Worm (Caenorhabditis elegans): ENCODE measurements around the gene rgs-6.

rgs-6 gene

DNA sequence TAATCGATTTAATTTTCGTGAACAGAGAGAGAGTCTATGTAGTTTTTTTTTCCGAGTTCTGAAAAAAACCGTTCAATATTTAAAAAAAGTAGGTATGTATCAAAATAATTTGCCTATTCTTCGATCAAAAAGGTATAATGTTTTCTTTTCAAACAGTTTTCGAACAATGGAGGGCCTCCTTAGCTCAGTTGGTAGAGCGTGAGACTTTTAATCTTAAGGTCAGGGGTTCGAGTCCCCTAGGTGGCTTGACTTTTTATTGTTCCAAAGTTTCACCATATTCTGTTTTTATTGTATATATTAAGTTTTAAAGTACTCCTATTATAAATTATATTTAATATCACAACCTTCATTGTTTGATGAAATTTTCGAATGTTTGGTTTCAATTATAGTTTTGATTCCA lies 20.1 kb downstream of the rgs-6 start (continued):
- TF ChIP-seq F52B5.7 (tag; optimal IDR thresholded peaks at IDR 0.05) = no peak
- peak; percentile 92 for TF ChIP-seq pbrm-1 (GFP tag; IDR thresholded peaks at IDR 0.05)
- no peak; the same call in 1 of the 2 replicates for TF ChIP-seq lir-1 (GFP tag; conservative IDR thresholded peaks at IDR 0.05)
- TF ChIP-seq madf-3 (GFP tag; IDR thresholded peaks at IDR 0.05) = peak; percentile 61; the same call in 1 of the 2 replicates
- no peak for TF ChIP-seq nhr-120 (GFP tag; IDR thresholded peaks at IDR 0.05)
- TF ChIP-seq bed-1 (GFP tag; IDR thresholded peaks at IDR 0.05) = no peak
- TF ChIP-seq cebp-2 (GFP tag; IDR thresholded peaks at IDR 0.05) = no peak
- TF ChIP-seq ceh-91 (GFP tag; IDR thresholded peaks at IDR 0.05) = no peak
- TF ChIP-seq B0019.2 (GFP tag; conservative IDR thresholded peaks at IDR 0.05) = no peak
- no peak for TF ChIP-seq sea-2 (GFP tag; IDR thresholded peaks at IDR 0.05)
- no peak for TF ChIP-seq pha-4 (tag; optimal IDR thresholded peaks at IDR 0.05)
- peak; percentile 80 for TF ChIP-seq ztf-18 (tag; optimal IDR thresholded peaks at IDR 0.05)
- no peak for TF ChIP-seq egl-18 (GFP tag; IDR thresholded peaks at IDR 0.05)
- 0 out of 2 replicates have a peak, but pooled peaks have one; percentile 18 for TF ChIP-seq aptf-3 (GFP tag; IDR thresholded peaks at IDR 0.05)
- no peak for TF ChIP-seq ztf-3 (GFP tag; optimal IDR thresholded peaks at IDR 0.05)
- peak; percentile 92 for TF ChIP-seq ztf-25 (GFP tag; IDR thresholded peaks at IDR 0.05)
- no peak for TF ChIP-seq K11D2.4 (GFP tag; IDR thresholded peaks at IDR 0.05)
- TF ChIP-seq lin-26 (GFP tag; IDR thresholded peaks at IDR 0.05) = peak; percentile 97
- no peak for TF ChIP-seq mel-28 (tag; optimal IDR thresholded peaks at IDR 0.05; ENCODE audit: borderline replicate concordance)
- no peak for TF ChIP-seq hlh-26 (GFP tag; conservative IDR thresholded peaks at IDR 0.05)
- TF ChIP-seq K12H6.12 (tag; optimal IDR thresholded peaks at IDR 0.05) = no peak
- 0 out of 2 replicates have a peak, but pooled peaks have one; percentile 67 for TF ChIP-seq ceh-58 (GFP tag; IDR thresholded peaks at IDR 0.05)
- peak; percentile 83 for TF ChIP-seq nhr-90 (tag; optimal IDR thresholded peaks at IDR 0.05)
- no peak for TF ChIP-seq F57C9.4 (tag; optimal IDR thresholded peaks at IDR 0.05)
- TF ChIP-seq tbp1 (GFP tag; optimal IDR thresholded peaks at IDR 0.05) = peak; percentile 89
- peak; percentile 71 for TF ChIP-seq mes-4 (tag; optimal IDR thresholded peaks at IDR 0.05)
- TF ChIP-seq F33H1.4 (GFP tag; IDR thresholded peaks at IDR 0.05) = no peak
- TF ChIP-seq tbx-9 (tag; optimal IDR thresholded peaks at IDR 0.05; ENCODE audit: borderline replicate concordance) = no peak
- 0 out of 2 replicates have a peak, but pooled peaks have one; percentile 41 for TF ChIP-seq Y53G8AR.9 (GFP tag; conservative IDR thresholded peaks at IDR 0.05)
- no peak for TF ChIP-seq somi-1 (GFP tag; optimal IDR thresholded peaks at IDR 0.05)
- no peak for TF ChIP-seq F39B2.1 (GFP tag; IDR thresholded peaks at IDR 0.05)
- TF ChIP-seq F10E7.11 (tag; optimal IDR thresholded peaks at IDR 0.05) = no peak
- peak; percentile 17 for TF ChIP-seq tlf-1 (GFP tag; optimal IDR thresholded peaks at IDR 0.05)
- peak; percentile 94 for TF ChIP-seq rpc-1 (optimal IDR thresholded peaks at IDR 0.05)
- TF ChIP-seq rpc-1 (tag; optimal IDR thresholded peaks at IDR 0.05) = peak; percentile 100
- TF ChIP-seq repo-1 (tag; optimal IDR thresholded peaks at IDR 0.05) = peak; percentile 48
- TF ChIP-seq chd-7 (tag; optimal IDR thresholded peaks at IDR 0.05) = peak; percentile 29
- no peak for TF ChIP-seq xnd-1 (tag; optimal IDR thresholded peaks at IDR 0.05)
- no peak for TF ChIP-seq unc-62 (GFP tag; optimal IDR thresholded peaks at IDR 0.05)
- TF ChIP-seq him-1 (tag; optimal IDR thresholded peaks at IDR 0.05) = peak; percentile 97
- TF ChIP-seq attf-6 (GFP tag; IDR thresholded peaks at IDR 0.05) = peak; percentile 78; the same call in 1 of the 2 replicates
- TF ChIP-seq hlh-12 (tag; optimal IDR thresholded peaks at IDR 0.05) = peak; percentile 18
- no peak for TF ChIP-seq ceh-27 (GFP tag; optimal IDR thresholded peaks at IDR 0.05)
- TF ChIP-seq gei-17 (GFP tag; optimal IDR thresholded peaks at IDR 0.05) = no peak
- TF ChIP-seq dox-1 (GFP tag; IDR thresholded peaks at IDR 0.05) = peak; percentile 77
- TF ChIP-seq attf-3 (GFP tag; conservative IDR thresholded peaks at IDR 0.05) = no peak
- peak; percentile 79 for TF ChIP-seq B0261.1 (tag; optimal IDR thresholded peaks at IDR 0.05)
- peak; percentile 78 for TF ChIP-seq snpc-3.4 (tag; optimal IDR thresholded peaks at IDR 0.05)
- TF ChIP-seq nfyb-1 (GFP tag; IDR thresholded peaks at IDR 0.05) = peak; percentile 78; the same call in 1 of the 2 replicates

Data from whole organism, young adult.